Worm (Caenorhabditis elegans): ENCODE results near the gene T26A5.6.

- peak; percentile 49 for TF ChIP-seq snpc-4 (tag; optimal IDR thresholded peaks at IDR 0.05)
- TF ChIP-seq lin-39 (tag; optimal IDR thresholded peaks at IDR 0.05): peak; percentile 97
- no peak for TF ChIP-seq nhr-76 (tag; optimal IDR thresholded peaks at IDR 0.05)
- TF ChIP-seq ceh-82 (tag; optimal IDR thresholded peaks at IDR 0.05): no peak
- peak; percentile 44 for TF ChIP-seq nhr-11 (tag; optimal IDR thresholded peaks at IDR 0.05)
- peak; percentile 50 for TF ChIP-seq R02D3.7 (tag; optimal IDR thresholded peaks at IDR 0.05)
- no peak for TF ChIP-seq nhr-28 (tag; optimal IDR thresholded peaks at IDR 0.05)
Observed at ce11 chrIII:6464113-6464571, 13.6 kb upstream of the T26A5.6 start.
